Fruit fly (Drosophila melanogaster): Measurements from ENCODE around the gene comt.
A peak's percentile ranks its signal among the peaks of the same experiment; 100 is the strongest.

comt gene

dm6 chrX:13221835-13222234 lies 37.0 kb upstream of the comt start:
- TF ChIP-seq foxo (GFP tag; optimal IDR thresholded peaks at IDR 0.05) (no peak), h (GFP tag; optimal IDR thresholded peaks at IDR 0.05) (no peak), dl (GFP tag; optimal IDR thresholded peaks at IDR 0.05; ENCODE audit: insufficient read depth in 1 of 2, partially characterized antibody in 2 of 2) (no peak), GATAd (GFP tag; optimal IDR thresholded peaks at IDR 0.05) (no peak), rgr (GFP tag; optimal IDR thresholded peaks at IDR 0.05) (no peak), sage (GFP tag; optimal IDR thresholded peaks at IDR 0.05) (no peak), lola (GFP tag; optimal IDR thresholded peaks at IDR 0.05) (no peak), Dfd (GFP tag; optimal IDR thresholded peaks at IDR 0.05) (no peak), Rel (GFP tag; optimal IDR thresholded peaks at IDR 0.05) (no peak), Rel (tag; optimal IDR thresholded peaks at IDR 0.05) (no peak), Hr83 (GFP tag; optimal IDR thresholded peaks at IDR 0.05; ENCODE audit: poor library complexity, severe bottlenecking) (no peak), woc (GFP tag; optimal IDR thresholded peaks at IDR 0.05) (no peak), CrebA (GFP tag; optimal IDR thresholded peaks at IDR 0.05; ENCODE audit: borderline replicate concordance) (no peak)

dm6 chrX:13224846-13225245 lies 34.0 kb upstream of the comt start:
- TF ChIP-seq foxo (GFP tag; optimal IDR thresholded peaks at IDR 0.05): no peak
- no peak for TF ChIP-seq Dfd (GFP tag; optimal IDR thresholded peaks at IDR 0.05)

dm6 chrX:13226478-13226877 lies 32.3 kb upstream of the comt start:
- no peak for TF ChIP-seq OdsH (GFP tag; optimal IDR thresholded peaks at IDR 0.05)
- no peak for TF ChIP-seq psq (GFP tag; optimal IDR thresholded peaks at IDR 0.05)
- no peak for TF ChIP-seq dsf (GFP tag; optimal IDR thresholded peaks at IDR 0.05; ENCODE audit: borderline replicate concordance)
- TF ChIP-seq Hr78 (GFP tag; optimal IDR thresholded peaks at IDR 0.05): no peak
- no peak for TF ChIP-seq Jra (GFP tag; optimal IDR thresholded peaks at IDR 0.05)
- TF ChIP-seq dmrt93B (GFP tag; optimal IDR thresholded peaks at IDR 0.05): no peak
- no peak for TF ChIP-seq br (GFP tag; optimal IDR thresholded peaks at IDR 0.05)
- peak; percentile 4 for TF ChIP-seq fru (GFP tag; optimal IDR thresholded peaks at IDR 0.05)
- TF ChIP-seq dl (GFP tag; optimal IDR thresholded peaks at IDR 0.05; ENCODE audit: insufficient read depth in 1 of 2, partially characterized antibody in 2 of 2): no peak
- TF ChIP-seq CrebA (GFP tag; optimal IDR thresholded peaks at IDR 0.05; ENCODE audit: borderline replicate concordance): no peak
- TF ChIP-seq brk (GFP tag; optimal IDR thresholded peaks at IDR 0.05): no peak
- no peak for TF ChIP-seq Hr83 (GFP tag; optimal IDR thresholded peaks at IDR 0.05; ENCODE audit: poor library complexity, severe bottlenecking)
- TF ChIP-seq GATAd (GFP tag; optimal IDR thresholded peaks at IDR 0.05): no peak
- TF ChIP-seq foxo (GFP tag; optimal IDR thresholded peaks at IDR 0.05): peak in 1 of 2 experiments; percentile 2
- no peak for TF ChIP-seq sv (GFP tag; optimal IDR thresholded peaks at IDR 0.05)
- TF ChIP-seq h (GFP tag; optimal IDR thresholded peaks at IDR 0.05): peak; percentile 14
- no peak for TF ChIP-seq Dif (GFP tag; optimal IDR thresholded peaks at IDR 0.05; ENCODE audit: partially characterized antibody)

dm6 chrX:13227505-13228207 lies 31.2 kb upstream of the comt start:
- TF ChIP-seq dmrt93B (GFP tag; optimal IDR thresholded peaks at IDR 0.05) (no peak), psq (GFP tag; optimal IDR thresholded peaks at IDR 0.05) (no peak), foxo (GFP tag; optimal IDR thresholded peaks at IDR 0.05) (no peak), br (GFP tag; optimal IDR thresholded peaks at IDR 0.05) (no peak), Hr83 (GFP tag; optimal IDR thresholded peaks at IDR 0.05; ENCODE audit: poor library complexity, severe bottlenecking) (no peak), Dif (GFP tag; optimal IDR thresholded peaks at IDR 0.05; ENCODE audit: partially characterized antibody) (no peak), Dfd (GFP tag; optimal IDR thresholded peaks at IDR 0.05) (no peak), dl (GFP tag; optimal IDR thresholded peaks at IDR 0.05; ENCODE audit: insufficient read depth in 1 of 2, partially characterized antibody in 2 of 2) (no peak), N (GFP tag; optimal IDR thresholded peaks at IDR 0.05) (no peak)

- TF ChIP-seq HLH106 (tag; optimal IDR thresholded peaks at IDR 0.05) (no peak), rgr (GFP tag; optimal IDR thresholded peaks at IDR 0.05) (no peak), Dfd (GFP tag; optimal IDR thresholded peaks at IDR 0.05) (no peak), CG9705 (GFP tag; optimal IDR thresholded peaks at IDR 0.05) (no peak), ey (GFP tag; optimal IDR thresholded peaks at IDR 0.05) (no peak), sage (GFP tag; optimal IDR thresholded peaks at IDR 0.05) (no peak), Vsx2 (GFP tag; optimal IDR thresholded peaks at IDR 0.05; ENCODE audit: partially characterized antibody) (no peak), dl (GFP tag; optimal IDR thresholded peaks at IDR 0.05; ENCODE audit: insufficient read depth in 1 of 2, partially characterized antibody in 2 of 2) (no peak)
These were observed 30.6 kb upstream of the comt start for dm6 chrX:13228208-13228606.

Data from whole organism, wandering third instar larva.